Fruit fly (Drosophila melanogaster) whole organism, embryonic: ENCODE measurements around the gene Ilp1.

ENCODE experiments used
- CG11504 ChIP-seq: fragments of 200-800 bp; sonication (Bioruptor generic); optimal IDR thresholded peaks from 3 replicates; lab custom pipeline; 2019; ENCODE audit warnings: missing biosample characterization, mild to moderate bottlenecking, missing genetic modification characterization, moderate library complexity
- CG11560 ChIP-seq: fragments of 200-800 bp; sonication (Bioruptor generic); IDR thresholded peaks from 3 replicates; pipeline ENCODE4 v1.3.6; 2022; ENCODE audit warnings: missing biosample characterization, missing genetic modification characterization
- CG17359 ChIP-seq: fragments of 200-800 bp; sonication (Bioruptor generic); optimal IDR thresholded peaks from 3 replicates; lab custom pipeline; 2018; ENCODE audit warnings: missing biosample characterization, mild to moderate bottlenecking, missing genetic modification characterization, moderate library complexity
- CG17802 ChIP-seq: fragments of 200-800 bp; sonication (Bioruptor generic); optimal IDR thresholded peaks from 2 replicates; lab custom pipeline; 2018; ENCODE audit warnings: missing biosample characterization, mild to moderate bottlenecking, missing genetic modification characterization, moderate library complexity
- CG2678 ChIP-seq: fragments of 200-800 bp; sonication (Bioruptor generic); optimal IDR thresholded peaks from 3 replicates; lab custom pipeline; 2019; ENCODE audit warnings: missing biosample characterization, mild to moderate bottlenecking, missing genetic modification characterization, moderate library complexity
- CG31365 ChIP-seq: fragments of 200-800 bp; sonication (Bioruptor generic); optimal IDR thresholded peaks from 2 replicates; lab custom pipeline; 2018; ENCODE audit warnings: missing biosample characterization, mild to moderate bottlenecking, missing genetic modification characterization
- CG31388 ChIP-seq: fragments of 200-800 bp; sonication (Bioruptor generic); optimal IDR thresholded peaks from 2 replicates; lab custom pipeline; 2016; ENCODE audit warnings: missing biosample characterization, missing genetic modification characterization
- CG32772 ChIP-seq: fragments of 200-800 bp; sonication (Bioruptor generic); IDR thresholded peaks from 2 replicates; pipeline ENCODE4 v1.3.6; 2022; ENCODE audit warnings: missing biosample characterization, missing genetic modification characterization
- CG3995 ChIP-seq: fragments of 200-800 bp; sonication (Bioruptor generic); optimal IDR thresholded peaks from 3 replicates; lab custom pipeline; 2016; ENCODE audit warnings: missing biosample characterization, missing genetic modification characterization
- CG43689 ChIP-seq: fragments of 200-800 bp; sonication (Bioruptor generic); IDR thresholded peaks from 2 replicates; pipeline ENCODE4 v1.3.6; 2022; ENCODE audit warnings: missing biosample characterization, missing genetic modification characterization
- CG6254 ChIP-seq: fragments of 200-800 bp; sonication (Bioruptor generic); optimal IDR thresholded peaks from 3 replicates; lab custom pipeline; 2017; ENCODE audit warnings: mild to moderate bottlenecking, missing biosample characterization, missing genetic modification reagents, missing genetic modification characterization
- CG6791 ChIP-seq: fragments of 200-800 bp; sonication (Bioruptor generic); IDR thresholded peaks from 3 replicates; pipeline ENCODE4 v1.3.6; 2022; ENCODE audit warnings: missing biosample characterization, missing genetic modification characterization; ENCODE audit not compliant: partially characterized antibody
- CG8944 ChIP-seq: fragments of 200-800 bp; sonication (Bioruptor generic); optimal IDR thresholded peaks from 3 replicates; lab custom pipeline; 2016; ENCODE audit warnings: missing biosample characterization, missing genetic modification characterization
- CG9817 ChIP-seq: fragments of 200-800 bp; sonication (Bioruptor generic); optimal IDR thresholded peaks from 2 replicates; lab custom pipeline; 2018; ENCODE audit warnings: missing biosample characterization, mild to moderate bottlenecking, missing genetic modification characterization, moderate library complexity
- CTCF ChIP-seq: fragments of 200-800 bp; sonication (Bioruptor generic); optimal IDR thresholded peaks from 2 replicates; lab custom pipeline; 2017; ENCODE audit warnings: missing biosample characterization, mild to moderate bottlenecking, missing genetic modification characterization, moderate library complexity
- Dfd ChIP-seq, 2 experiments: fragments of >200 bp; optimal IDR thresholded peaks; 2 replicates each; lab custom pipeline; 2017; ENCODE audit warnings: missing biosample characterization in 2 of 2, missing genetic modification characterization in 2 of 2
- Dp ChIP-seq: fragments of 200-800 bp; sonication (Bioruptor generic); optimal IDR thresholded peaks from 2 replicates; lab custom pipeline; 2018; ENCODE audit warnings: missing biosample characterization, mild to moderate bottlenecking, missing genetic modification characterization, moderate library complexity
- Drgx ChIP-seq: fragments of 200-800 bp; sonication (Bioruptor generic); IDR thresholded peaks from 2 replicates; pipeline ENCODE4 v1.3.6; 2022; ENCODE audit warnings: missing biosample characterization, missing genetic modification characterization
- E2f1 ChIP-seq: fragments of 200-800 bp; sonication (Bioruptor generic); IDR thresholded peaks from 2 replicates; pipeline ENCODE4 v1.3.6; 2022; ENCODE audit warnings: missing biosample characterization, missing genetic modification characterization
- E2f2 ChIP-seq: fragments of 200-800 bp; sonication (Bioruptor generic); IDR thresholded peaks from 2 replicates; pipeline ENCODE4 v1.3.6; 2022; ENCODE audit warnings: missing biosample characterization, missing genetic modification characterization
- Hsf ChIP-seq: fragments of 200-800 bp; sonication (Bioruptor generic); optimal IDR thresholded peaks from 3 replicates; lab custom pipeline; 2016; ENCODE audit warnings: missing biosample characterization, missing genetic modification characterization
- Mes4 ChIP-seq: fragments of 200-800 bp; sonication (Bioruptor generic); optimal IDR thresholded peaks from 2 replicates; lab custom pipeline; 2016; ENCODE audit warnings: missing biosample characterization, missing genetic modification characterization
- Opbp ChIP-seq: fragments of 200-800 bp; sonication (Bioruptor generic); IDR thresholded peaks from 3 replicates; pipeline ENCODE4 v1.3.6; 2022; ENCODE audit warnings: missing biosample characterization, missing genetic modification characterization; ENCODE audit not compliant: partially characterized antibody
- Optix ChIP-seq: fragments of 200-800 bp; sonication (Bioruptor generic); IDR thresholded peaks from 3 replicates; pipeline ENCODE4 v1.3.6; 2022; ENCODE audit warnings: missing biosample characterization, missing genetic modification characterization
- Rfx ChIP-seq: fragments of 200-800 bp; sonication (Bioruptor generic); IDR thresholded peaks from 2 replicates; pipeline ENCODE4 v1.3.6; 2022; ENCODE audit warnings: missing biosample characterization, missing genetic modification characterization
- Spps ChIP-seq: fragments of 200-800 bp; sonication (Bioruptor generic); optimal IDR thresholded peaks from 2 replicates; lab custom pipeline; 2018; ENCODE audit warnings: missing biosample characterization, mild to moderate bottlenecking, missing genetic modification characterization
- Trl ChIP-seq, 3 experiments: fragments of >200 bp in 2 of 3; fragments of 200-800 bp in 1 of 3; sonication (Bioruptor generic) in 1 of 3; optimal IDR thresholded peaks; 2 replicates in 1 of 3; 3 replicates in 2 of 3; lab custom pipeline; 2016 to 2017; ENCODE audit warnings: missing biosample characterization in 1 of 3, missing genetic modification characterization in 1 of 3
- chinmo ChIP-seq: fragments of 200-800 bp; sonication (Bioruptor generic); IDR thresholded peaks from 4 replicates; pipeline ENCODE4 v1.3.6; 2022; ENCODE audit warnings: missing biosample characterization, missing genetic modification characterization; ENCODE audit not compliant: partially characterized antibody
- chm ChIP-seq: fragments of 200-800 bp; sonication (Bioruptor generic); IDR thresholded peaks from 2 replicates; pipeline ENCODE4 v1.3.6; 2022; ENCODE audit warnings: missing biosample characterization, missing genetic modification characterization
- gem ChIP-seq: fragments of 200-800 bp; sonication (Bioruptor generic); optimal IDR thresholded peaks from 2 replicates; lab custom pipeline; 2019; ENCODE audit warnings: missing biosample characterization, mild to moderate bottlenecking, missing genetic modification characterization, moderate library complexity
- nerfin-1 ChIP-seq: fragments of 200-800 bp; sonication (Bioruptor generic); optimal IDR thresholded peaks from 3 replicates; lab custom pipeline; 2019; ENCODE audit warnings: missing biosample characterization, mild to moderate bottlenecking, missing genetic modification characterization, moderate library complexity
- odd ChIP-seq: fragments of 200-800 bp; sonication (Bioruptor generic); optimal IDR thresholded peaks from 2 replicates; lab custom pipeline; 2017; ENCODE audit warnings: missing biosample characterization, mild to moderate bottlenecking, missing genetic modification characterization
- org-1 ChIP-seq: fragments of 200-800 bp; sonication (Bioruptor generic); optimal IDR thresholded peaks from 2 replicates; lab custom pipeline; 2017; ENCODE audit warnings: missing biosample characterization, missing genetic modification characterization
- pnt ChIP-seq: fragments of 200-800 bp; sonication (Bioruptor generic); optimal IDR thresholded peaks from 3 replicates; lab custom pipeline; 2016; ENCODE audit warnings: missing biosample characterization, missing genetic modification characterization
- ro ChIP-seq: fragments of 200-800 bp; sonication (Bioruptor generic); IDR thresholded peaks from 2 replicates; pipeline ENCODE4 v1.3.6; 2022; ENCODE audit warnings: missing biosample characterization, missing genetic modification characterization
- schlank ChIP-seq: fragments of 200-800 bp; sonication (Bioruptor generic); optimal IDR thresholded peaks from 2 replicates; lab custom pipeline; 2018; ENCODE audit warnings: missing biosample characterization, mild to moderate bottlenecking, missing genetic modification characterization
- sim ChIP-seq: fragments of 200-800 bp; sonication (Bioruptor generic); IDR thresholded peaks from 2 replicates; pipeline ENCODE4 v1.3.6; 2022; ENCODE audit warnings: missing biosample characterization, missing genetic modification characterization
- sr ChIP-seq: fragments of 200-800 bp; sonication (Bioruptor generic); IDR thresholded peaks from 3 replicates; pipeline ENCODE4 v1.3.6; 2022; ENCODE audit warnings: missing biosample characterization, missing genetic modification characterization
- stwl ChIP-seq: fragments of 200-800 bp; sonication (Bioruptor generic); optimal IDR thresholded peaks from 3 replicates; lab custom pipeline; 2018; ENCODE audit warnings: missing biosample characterization, mild to moderate bottlenecking, missing genetic modification characterization, moderate library complexity
- sug ChIP-seq: fragments of 200-800 bp; optimal IDR thresholded peaks from 2 replicates; lab custom pipeline; 2019; ENCODE audit warnings: missing biosample characterization, mild to moderate bottlenecking, missing genetic modification characterization, moderate library complexity

Gene Ilp1

dm6 chr3L:9824226-9824625 is 26.0 kb downstream of the Ilp1 start:
- TF ChIP-seq schlank (tag; lab: Kevin White, UChicago) (no peak), sr (GFP tag; lab: Robert Waterston, UW) (no peak), CG3995 (no peak), odd (no peak), org-1 (GFP tag; lab: Kevin White, UChicago) (no peak), CG6791 (GFP tag; lab: Robert Waterston, UW) (0 out of 3 replicates have a peak, but pooled peaks have one; percentile 31), Mes4 (GFP tag; lab: Kevin White, UChicago) (no peak), Dp (GFP tag; lab: Kevin White, UChicago) (peak; percentile 81), CG6254 (GFP tag; lab: Kevin White, UChicago) (no peak), CG9817 (tag; lab: Kevin White, UChicago) (no peak), sim (GFP tag; lab: Robert Waterston, UW) (no peak), pnt (GFP tag; lab: Kevin White, UChicago) (no peak), CG31365 (tag; lab: Kevin White, UChicago) (peak; percentile 99), Trl (optimal IDR thresholded peaks at IDR 0.05; lab: Kevin White, UChicago) (no peak), Trl (GFP tag; optimal IDR thresholded peaks at IDR 0.05; lab: Kevin White, UChicago) (no peak), CG17802 (tag; lab: Kevin White, UChicago) (no peak), chm (GFP tag; lab: Robert Waterston, UW) (no peak), Rfx (GFP tag; lab: Robert Waterston, UW) (no peak), CG32772 (GFP tag; lab: Robert Waterston, UW) (no peak), CG31388 (GFP tag; lab: Kevin White, UChicago) (no peak), CTCF (peak; percentile 22), CG11504 (peak; percentile 29), CG2678 (tag; lab: Kevin White, UChicago) (no peak), Dfd (GFP tag; optimal IDR thresholded peaks at IDR 0.05; lab: Kevin White, UChicago) (peak in 1 of 2 experiments; percentile 91), Hsf (GFP tag; lab: Kevin White, UChicago) (no peak), stwl (tag; lab: Kevin White, UChicago) (peak; percentile 17), E2f2 (GFP tag; lab: Robert Waterston, UW) (peak; percentile 99), CG11560 (tag; lab: Robert Waterston, UW) (no peak), Opbp (GFP tag; lab: Robert Waterston, UW) (0 out of 3 replicates have a peak, but pooled peaks have one; percentile 29), Spps (no peak), sug (tag; lab: Kevin White, UChicago) (no peak), CG17359 (tag; lab: Kevin White, UChicago) (no peak)

- TF ChIP-seq gem (tag; lab: Kevin White, UChicago), result no peak
- TF ChIP-seq CG8944 (GFP tag; lab: Kevin White, UChicago), result no peak
- TF ChIP-seq nerfin-1, result no peak
- no peak for TF ChIP-seq E2f1 (GFP tag; lab: Robert Waterston, UW)
- TF ChIP-seq Drgx (GFP tag; lab: Robert Waterston, UW), result no peak
- no peak for TF ChIP-seq ro (GFP tag; lab: Robert Waterston, UW)
- TF ChIP-seq Optix (GFP tag; lab: Robert Waterston, UW), result no peak
- peak; percentile 82 for TF ChIP-seq sr (GFP tag; lab: Robert Waterston, UW)
- TF ChIP-seq chinmo (GFP tag; lab: Robert Waterston, UW), result 0 out of 4 replicates have a peak, but pooled peaks have one; percentile 53
- TF ChIP-seq CG9817 (tag; lab: Kevin White, UChicago), result no peak
- no peak for TF ChIP-seq CG43689 (GFP tag; lab: Robert Waterston, UW)
Measured at dm6 chr3L:9829154-9829553, 30.9 kb downstream of the Ilp1 start.
